Worm (Caenorhabditis elegans): ENCODE data around the gene B0336.12.

ce11 chrIII:5663521-5663920, 46.4 kb downstream of the B0336.12 start:
- TF ChIP-seq mep-1 (tag; optimal IDR thresholded peaks at IDR 0.05) (no peak), fkh-10 (GFP tag; optimal IDR thresholded peaks at IDR 0.05) (no peak), pqm-1 (tag; optimal IDR thresholded peaks at IDR 0.05) (no peak), nhr-11 (tag; optimal IDR thresholded peaks at IDR 0.05) (no peak), nhr-71 (tag; optimal IDR thresholded peaks at IDR 0.05) (no peak), efl-1 (optimal IDR thresholded peaks at IDR 0.05) (no peak), efl-1 (GFP tag; optimal IDR thresholded peaks at IDR 0.05 in 1 of 2) (no peak), nhr-76 (tag; optimal IDR thresholded peaks at IDR 0.05) (no peak)

Data from whole organism, L1 larva.